Worm (Caenorhabditis elegans) whole organism, dauer: Measurements from ENCODE around the gene frm-8.
"Not testable (repeated sequence)": the region's sequence is repeated elsewhere in the genome, so short reads cannot be mapped to it uniquely, and the experiment has no call there.

Experiments used
- unc-62 ChIP-seq: sonication (generic microtip); optimal IDR thresholded peaks from 2 replicates; lab custom pipeline; 2017; ENCODE audit warnings: missing biosample characterization, missing genetic modification reagents, missing genetic modification characterization

frm-8 gene

ce11 chrIII:3219050-3219449, at the start of gene frm-8:
Gene frm-8, minus strand, starts transcription at chrIII:3219150.
- no peak for TF ChIP-seq unc-62

ce11 chrIII:3266602-3267001, 47.7 kb upstream of the frm-8 start, which contains the start of gene Y53G8AM.7:
Gene Y53G8AM.7, minus strand, starts transcription at chrIII:3266702.
- no peak for TF ChIP-seq unc-62

- TF ChIP-seq unc-62, result no peak
These were observed 44.7 kb upstream of the frm-8 start for ce11 chrIII:3263696-3264095.

ce11 chrIII:3259691-3260090, 40.7 kb upstream of the frm-8 start, which contains the start of gene Y53G8AM.6:
Gene Y53G8AM.6, minus strand, starts transcription at chrIII:3259791.
- not testable (repeated sequence) for TF ChIP-seq unc-62

- no peak for TF ChIP-seq unc-62
These were observed 39.4 kb upstream of the frm-8 start, which contains the start of gene nspg-7.2 for ce11 chrIII:3258306-3258705. Gene nspg-7.2, minus strand, starts transcription at chrIII:3258406.

- no peak for TF ChIP-seq unc-62
These were observed 36.6 kb upstream of the frm-8 start, which contains the start of gene Y53G8AM.4 for ce11 chrIII:3255575-3255974. Gene Y53G8AM.4, minus strand, starts transcription at chrIII:3255675.

- TF ChIP-seq unc-62, result no peak
These were observed 36.1 kb upstream of the frm-8 start for ce11 chrIII:3255023-3255422.

- TF ChIP-seq unc-62, result no peak
These were observed 34.8 kb upstream of the frm-8 start for ce11 chrIII:3253736-3254135.

- no peak for TF ChIP-seq unc-62
These were observed 34.1 kb upstream of the frm-8 start, which contains the start of gene Y53G8AL.3 for ce11 chrIII:3253043-3253442. Gene Y53G8AL.3, minus strand, starts transcription at chrIII:3253143.

- TF ChIP-seq unc-62, result no peak
These were observed 31.7 kb upstream of the frm-8 start, which contains the start of gene Y53G8AL.4 for ce11 chrIII:3250596-3251112. Gene Y53G8AL.4, minus strand, starts transcription at chrIII:3250646.

ce11 chrIII:3249038-3249420, 30.1 kb upstream of the frm-8 start:
- no peak for TF ChIP-seq unc-62

- no peak for TF ChIP-seq unc-62
These were observed 29.5 kb upstream of the frm-8 start, which contains the start of gene nduf-9 for ce11 chrIII:3248307-3249037. Gene nduf-9, minus strand, starts transcription at chrIII:3248575.

- no peak for TF ChIP-seq unc-62
These were observed 23.4 kb upstream of the frm-8 start for ce11 chrIII:3242379-3242778.

- TF ChIP-seq unc-62, result no peak
These were observed 23.0 kb upstream of the frm-8 start for ce11 chrIII:3241943-3242342.

ce11 chrIII:3241361-3241760, 22.4 kb upstream of the frm-8 start:
- no peak for TF ChIP-seq unc-62

- TF ChIP-seq unc-62, result no peak
These were observed 21.9 kb upstream of the frm-8 start for ce11 chrIII:3240893-3241292.

- no peak for TF ChIP-seq unc-62
These were observed 13.8 kb upstream of the frm-8 start, which contains the start of gene Y53G8AL.1 for ce11 chrIII:3232650-3233152. Gene Y53G8AL.1, plus strand, starts transcription at chrIII:3233102.

- TF ChIP-seq unc-62, result no peak
These were observed 5.2 kb upstream of the frm-8 start for ce11 chrIII:3224102-3224501.
